Worm (Caenorhabditis elegans): ENCODE measurements around the gene rfc-2.
"Not testable (repeated sequence)": the region's sequence is repeated elsewhere in the genome, so short reads cannot be mapped to it uniquely, and the experiment has no call there.

rfc-2 gene

DNA sequence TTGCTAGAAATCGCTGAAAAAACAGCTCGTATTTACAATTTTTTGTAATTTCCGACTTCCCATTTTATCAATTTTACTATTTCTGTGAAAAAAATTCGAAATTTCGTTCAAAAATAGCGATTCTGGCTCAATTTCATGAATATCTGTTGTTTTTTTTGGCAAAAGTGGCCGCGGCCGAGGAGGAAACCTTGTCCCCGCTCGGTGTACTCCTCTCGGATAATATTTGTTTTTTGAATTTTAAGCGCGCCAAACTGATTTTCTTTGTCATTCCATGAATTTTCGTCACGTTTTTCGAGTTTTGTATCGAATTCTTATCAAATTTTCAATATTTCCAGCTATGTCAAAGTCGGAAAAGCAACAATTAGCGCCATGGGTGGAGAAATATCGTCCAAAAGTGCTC is at the start of gene rfc-2:
Gene rfc-2 (plus strand): TSS at position 334 of the 400 bp plus-strand sequence.
- TF ChIP-seq him-1 (tag; optimal IDR thresholded peaks at IDR 0.05) (no peak), W03F9.2 (tag; optimal IDR thresholded peaks at IDR 0.05) (no peak), dao-5 (tag; optimal IDR thresholded peaks at IDR 0.05) (no peak)

DNA sequence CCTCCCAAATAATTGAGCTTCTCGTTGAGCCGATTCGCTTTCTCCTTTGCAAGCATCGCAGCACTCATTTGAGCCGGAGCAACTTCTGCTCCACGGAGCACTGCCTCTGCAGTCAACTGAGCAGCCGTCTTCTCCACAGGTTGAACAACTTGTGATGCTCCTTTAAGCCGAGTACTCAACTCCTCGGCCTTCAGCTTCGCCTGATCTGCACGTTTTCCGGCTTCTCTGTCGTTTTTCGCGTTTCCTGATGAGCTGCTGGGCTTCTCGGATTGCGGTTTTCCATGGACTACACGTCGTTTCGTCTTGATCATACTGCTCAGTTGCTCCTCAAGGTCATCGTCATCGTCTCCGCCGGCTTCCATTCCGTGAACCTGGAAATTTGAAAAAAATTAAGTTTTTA is 48.1 kb upstream of the rfc-2 start:
- no peak for TF ChIP-seq him-1 (tag; optimal IDR thresholded peaks at IDR 0.05)
- TF ChIP-seq W03F9.2 (tag; optimal IDR thresholded peaks at IDR 0.05) = no peak
- TF ChIP-seq dao-5 (tag; optimal IDR thresholded peaks at IDR 0.05) = no peak

ce11 chrIV:1309600-1310207 is 37.4 kb upstream of the rfc-2 start, which contains the start of the genes ddx-46 and F53H1.4:
Gene ddx-46 (minus strand): TSS chrIV:1309650.
Gene F53H1.4 (plus strand): TSS chrIV:1310166.
- TF ChIP-seq dao-5 (tag; optimal IDR thresholded peaks at IDR 0.05) = no peak
- no peak for TF ChIP-seq him-1 (tag; optimal IDR thresholded peaks at IDR 0.05)
- no peak for TF ChIP-seq W03F9.2 (tag; optimal IDR thresholded peaks at IDR 0.05)

ce11 chrIV:1310337-1310736 is 36.8 kb upstream of the rfc-2 start:
- TF ChIP-seq him-1 (tag; optimal IDR thresholded peaks at IDR 0.05) (no peak), dao-5 (tag; optimal IDR thresholded peaks at IDR 0.05) (no peak), W03F9.2 (tag; optimal IDR thresholded peaks at IDR 0.05) (no peak)

DNA sequence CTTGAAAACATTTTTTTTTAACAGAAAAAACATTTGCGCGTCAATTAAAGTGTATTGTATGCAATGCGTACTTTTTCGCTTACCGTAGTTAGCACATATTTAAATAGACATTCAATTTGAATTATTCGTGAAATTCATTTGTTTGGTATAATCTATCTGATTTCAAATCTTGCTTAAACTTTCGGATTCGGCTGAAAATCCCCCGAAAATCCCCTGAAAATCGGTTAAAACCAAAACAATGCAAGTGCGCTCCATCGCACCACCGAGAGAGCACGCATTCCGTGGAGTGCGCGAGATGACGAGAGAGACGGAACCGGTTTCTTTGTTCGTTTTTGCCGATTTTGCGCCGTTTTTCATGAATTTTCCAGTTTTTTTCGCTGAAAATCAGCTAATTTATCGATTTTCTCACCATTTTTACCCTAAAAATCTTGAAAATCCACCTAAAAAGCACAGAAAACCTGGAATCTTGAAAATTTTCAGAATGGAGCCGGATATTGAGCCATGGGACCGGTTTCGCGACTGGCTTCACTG is 18.4 kb upstream of the rfc-2 start, which contains the start of gene F53H1.3:
Gene F53H1.3 (plus strand): TSS at position 481 of the 531 bp plus-strand sequence.
- no peak for TF ChIP-seq him-1 (tag; optimal IDR thresholded peaks at IDR 0.05)
- no peak for TF ChIP-seq W03F9.2 (tag; optimal IDR thresholded peaks at IDR 0.05)
- no peak for TF ChIP-seq dao-5 (tag; optimal IDR thresholded peaks at IDR 0.05)

DNA sequence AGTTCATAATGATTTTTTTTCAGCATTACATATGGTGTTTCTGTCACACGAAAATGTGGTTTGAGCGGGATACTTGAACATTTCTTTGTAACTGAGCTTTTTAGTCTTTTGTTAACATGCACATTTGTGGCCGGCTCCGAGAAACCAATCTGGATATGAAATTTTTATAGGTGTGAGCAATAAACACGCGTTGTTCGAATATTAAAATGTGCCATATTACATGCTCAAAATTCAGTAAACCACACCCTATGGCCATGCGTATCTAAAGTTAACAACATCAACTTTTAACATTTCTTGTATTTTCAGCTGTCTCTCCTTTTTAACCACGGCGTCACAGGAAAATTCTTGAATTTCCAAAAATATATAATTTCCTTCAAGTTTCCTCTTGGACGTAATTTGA is 6.3 kb upstream of the rfc-2 start, which contains the start of gene F58F6.6:
Gene F58F6.6 (plus strand): TSS at position 301 of the 400 bp plus-strand sequence.
- not testable (repeated sequence) for TF ChIP-seq dao-5, W03F9.2, him-1 (tag; optimal IDR thresholded peaks at IDR 0.05)

- not testable (repeated sequence) for TF ChIP-seq him-1, dao-5, W03F9.2 (tag; optimal IDR thresholded peaks at IDR 0.05)
Observed at ce11 chrIV:1343379-1343778, 3.7 kb upstream of the rfc-2 start, which contains the start of gene F58F6.5. Gene F58F6.5 (plus strand): TSS chrIV:1343679.

ce11 chrIV:1349352-1349751 is 2.2 kb downstream of the rfc-2 start:
- TF ChIP-seq W03F9.2 (tag; optimal IDR thresholded peaks at IDR 0.05) (no peak), dao-5 (tag; optimal IDR thresholded peaks at IDR 0.05) (no peak), him-1 (tag; optimal IDR thresholded peaks at IDR 0.05) (no peak)

- TF ChIP-seq him-1 (tag; optimal IDR thresholded peaks at IDR 0.05) = no peak
- TF ChIP-seq W03F9.2 (tag; optimal IDR thresholded peaks at IDR 0.05) = no peak
- no peak for TF ChIP-seq dao-5 (tag; optimal IDR thresholded peaks at IDR 0.05)
Observed at ce11 chrIV:1353811-1354210, 6.7 kb downstream of the rfc-2 start.

DNA sequence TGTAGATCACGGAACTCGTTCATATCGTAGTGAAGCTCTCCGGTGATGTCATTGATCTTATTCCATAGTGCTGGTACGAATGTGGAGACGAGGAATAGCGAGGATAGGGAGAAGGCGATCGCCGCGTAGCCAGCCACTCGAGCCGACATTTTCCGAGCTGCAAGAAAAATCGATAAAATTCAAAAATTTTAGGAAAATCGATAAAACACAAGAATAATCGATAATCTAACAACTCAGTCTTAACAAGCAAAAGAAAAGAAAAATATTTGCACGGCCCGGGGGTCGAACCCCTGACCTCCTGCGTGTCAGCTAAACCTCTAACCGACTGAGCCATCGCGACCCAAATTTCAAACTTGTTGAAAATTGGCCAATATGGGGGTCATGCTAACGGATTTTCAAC is 8.0 kb downstream of the rfc-2 start, which contains the start of gene col-104:
Gene col-104 (minus strand): TSS at position 159 of the 400 bp plus-strand sequence.
- TF ChIP-seq W03F9.2 (tag; optimal IDR thresholded peaks at IDR 0.05) = no peak
- no peak for TF ChIP-seq dao-5 (tag; optimal IDR thresholded peaks at IDR 0.05)

DNA sequence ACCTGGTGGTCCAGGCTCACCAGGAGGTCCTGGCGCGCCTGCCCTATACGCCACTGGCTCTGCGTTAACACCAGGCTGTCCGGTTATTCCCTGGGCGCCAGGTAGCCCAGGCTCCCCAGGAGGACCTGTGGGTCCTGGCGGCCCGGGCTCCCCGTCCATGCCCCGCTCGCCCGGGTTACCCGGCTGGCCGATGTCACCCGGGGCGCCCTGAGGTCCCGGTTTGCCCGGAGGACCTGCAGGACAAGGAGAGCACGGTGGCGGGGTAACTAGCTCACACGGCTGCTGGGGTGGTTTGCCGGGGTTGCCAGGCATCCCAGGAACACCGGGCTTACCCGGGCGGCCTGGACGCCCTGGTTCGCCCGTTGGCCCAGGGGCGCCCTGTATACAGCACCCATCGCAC is 11.0 kb downstream of the rfc-2 start:
- TF ChIP-seq dao-5 (tag; optimal IDR thresholded peaks at IDR 0.05) = no peak

DNA sequence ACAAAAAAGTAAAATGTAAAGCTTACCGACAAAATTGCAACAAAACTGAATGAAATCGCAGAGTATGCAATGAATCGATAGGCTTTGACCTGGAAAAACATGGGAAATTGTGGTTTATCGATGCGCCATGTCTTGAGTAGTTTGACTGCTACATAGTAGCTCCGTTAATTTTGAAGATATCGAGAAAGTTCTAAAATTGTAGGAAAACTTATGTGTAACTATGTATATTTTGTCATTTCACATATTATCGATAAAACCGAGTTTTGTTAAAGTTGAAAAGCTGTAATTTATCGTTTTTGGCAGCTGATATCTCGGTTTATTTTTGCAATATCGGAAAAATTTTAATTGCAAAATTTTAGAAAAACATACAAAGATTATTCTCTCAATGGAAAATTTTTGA is 12.0 kb downstream of the rfc-2 start, which contains the start of gene col-105:
Gene col-105 (minus strand): TSS at position 101 of the 400 bp plus-strand sequence.
- TF ChIP-seq him-1 (tag; optimal IDR thresholded peaks at IDR 0.05) (no peak), W03F9.2 (tag; optimal IDR thresholded peaks at IDR 0.05) (no peak), dao-5 (tag; optimal IDR thresholded peaks at IDR 0.05) (no peak)

- TF ChIP-seq dao-5 (tag; optimal IDR thresholded peaks at IDR 0.05) = no peak
- no peak for TF ChIP-seq him-1 (tag; optimal IDR thresholded peaks at IDR 0.05)
- TF ChIP-seq W03F9.2 (tag; optimal IDR thresholded peaks at IDR 0.05) = no peak
Observed at ce11 chrIV:1361616-1362228, 14.6 kb downstream of the rfc-2 start.

DNA sequence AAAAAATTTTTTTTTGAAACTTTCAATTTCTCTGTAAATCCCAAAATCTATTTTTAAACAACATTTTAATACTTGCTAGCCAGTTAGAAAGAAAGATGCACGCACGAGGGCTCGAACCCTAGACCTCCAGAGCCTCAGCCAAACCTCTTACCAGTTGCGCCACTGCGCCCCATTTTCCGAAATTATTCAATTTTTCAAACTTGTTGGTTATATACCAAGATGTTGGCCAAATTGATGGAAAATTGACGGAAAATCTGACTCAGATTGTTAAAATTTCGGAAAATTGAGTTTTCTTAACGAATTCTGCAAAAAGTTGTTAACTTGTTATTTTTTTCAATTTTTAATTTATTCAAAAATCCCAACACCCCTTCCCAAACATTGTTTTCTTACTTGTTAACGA is 18.7 kb downstream of the rfc-2 start:
- TF ChIP-seq him-1 (tag; optimal IDR thresholded peaks at IDR 0.05) (no peak), W03F9.2 (tag; optimal IDR thresholded peaks at IDR 0.05) (no peak), dao-5 (tag; optimal IDR thresholded peaks at IDR 0.05) (no peak)
